Worm (Caenorhabditis elegans) whole organism, young adult: ENCODE data around the gene F45H10.2.

Experiments
- B0019.2 ChIP-seq: fragments of 200-800 bp; sonication (Bioruptor generic); conservative IDR thresholded peaks from 2 replicates; pipeline ENCODE4 v1.3.6; 2022; ENCODE audit warnings: missing genetic modification reagents, missing genetic modification characterization, missing compliant biosample characterization
- C06A6.2 ChIP-seq: fragments of 200-800 bp; sonication (Bioruptor generic); conservative IDR thresholded peaks from 2 replicates; pipeline ENCODE4 v1.3.6; 2022; ENCODE audit warnings: missing genetic modification characterization, missing compliant biosample characterization
- F52B5.7 ChIP-seq: sonication (generic microtip); optimal IDR thresholded peaks from 2 replicates; lab custom pipeline; 2016; ENCODE audit warnings: mild to moderate bottlenecking, missing genetic modification characterization, missing compliant biosample characterization
- F55B11.4 ChIP-seq: sonication (generic microtip); optimal IDR thresholded peaks from 2 replicates; lab custom pipeline; 2016; ENCODE audit warnings: missing compliant biosample characterization, missing genetic modification characterization, borderline replicate concordance; ENCODE audit not compliant: insufficient read depth
- F57A8.1 ChIP-seq: fragments of 200-800 bp; sonication (Bioruptor generic); optimal IDR thresholded peaks from 2 replicates; lab custom pipeline; 2018; ENCODE audit warnings: mild to moderate bottlenecking, missing genetic modification characterization, moderate library complexity, missing compliant biosample characterization
- F57C9.4 ChIP-seq: sonication (generic microtip); optimal IDR thresholded peaks from 2 replicates; lab custom pipeline; 2017; ENCODE audit warnings: mild to moderate bottlenecking, missing genetic modification characterization, missing compliant biosample characterization
- K11D2.4 ChIP-seq: fragments of 200-800 bp; sonication (Bioruptor generic); IDR thresholded peaks from 2 replicates; pipeline ENCODE4 v1.3.6; 2022; ENCODE audit warnings: missing genetic modification reagents, missing genetic modification characterization, missing compliant biosample characterization
- K12H6.12 ChIP-seq: fragments of 200-800 bp; sonication (Bioruptor generic); optimal IDR thresholded peaks from 2 replicates; lab custom pipeline; 2018; ENCODE audit warnings: mild to moderate bottlenecking, missing genetic modification characterization, missing compliant biosample characterization
- T26A5.8 ChIP-seq: sonication (generic microtip); optimal IDR thresholded peaks from 2 replicates; lab custom pipeline; 2016; ENCODE audit warnings: missing genetic modification characterization, missing compliant biosample characterization
- Y67H2A.10 ChIP-seq: fragments of 200-800 bp; sonication (Bioruptor generic); conservative IDR thresholded peaks from 2 replicates; pipeline ENCODE4 v1.3.6; 2022; ENCODE audit warnings: missing genetic modification reagents, missing genetic modification characterization, missing compliant biosample characterization
- ZK185.1 ChIP-seq: sonication (generic microtip); optimal IDR thresholded peaks from 2 replicates; lab custom pipeline; 2016; ENCODE audit warnings: mild to moderate bottlenecking, missing genetic modification characterization, missing compliant biosample characterization; ENCODE audit not compliant: poor library complexity, severe bottlenecking
- aptf-3 ChIP-seq: fragments of 200-800 bp; sonication (Bioruptor generic); IDR thresholded peaks from 2 replicates; pipeline ENCODE4 v1.3.6; 2022; ENCODE audit warnings: missing genetic modification characterization, missing compliant biosample characterization
- athp-1 ChIP-seq: sonication (generic microtip); optimal IDR thresholded peaks from 2 replicates; lab custom pipeline; 2017; ENCODE audit warnings: mild to moderate bottlenecking, missing genetic modification characterization, missing compliant biosample characterization
- bed-2 ChIP-seq: fragments of 200-800 bp; sonication (Bioruptor generic); IDR thresholded peaks from 2 replicates; pipeline ENCODE4 v1.3.6; 2022; ENCODE audit warnings: missing genetic modification reagents, missing genetic modification characterization, missing compliant biosample characterization
- ceh-27 ChIP-seq: fragments of 200-800 bp; sonication (Bioruptor generic); optimal IDR thresholded peaks from 2 replicates; lab custom pipeline; 2018; ENCODE audit warnings: mild to moderate bottlenecking, missing genetic modification characterization, moderate library complexity, missing compliant biosample characterization
- ceh-40 ChIP-seq: fragments of 200-800 bp; sonication (Bioruptor generic); IDR thresholded peaks from 2 replicates; pipeline ENCODE4 v1.3.6; 2022; ENCODE audit warnings: missing genetic modification characterization, missing compliant biosample characterization
- ceh-91 ChIP-seq: fragments of 200-800 bp; sonication (Bioruptor generic); IDR thresholded peaks from 2 replicates; pipeline ENCODE4 v1.3.6; 2022; ENCODE audit warnings: missing genetic modification reagents, missing genetic modification characterization, missing compliant biosample characterization
- chd-7 ChIP-seq: sonication (generic microtip); optimal IDR thresholded peaks from 2 replicates; lab custom pipeline; 2016; ENCODE audit warnings: mild to moderate bottlenecking, missing genetic modification characterization, moderate library complexity, missing compliant biosample characterization
- die-1 ChIP-seq: sonication (generic microtip); optimal IDR thresholded peaks from 2 replicates; lab custom pipeline; 2016; ENCODE audit warnings: missing genotype, mild to moderate bottlenecking, missing genetic modification characterization, missing compliant biosample characterization
- dox-1 ChIP-seq: fragments of 200-800 bp; sonication (Bioruptor generic); IDR thresholded peaks from 2 replicates; pipeline ENCODE4 v1.3.6; 2022; ENCODE audit warnings: missing genetic modification reagents, missing genetic modification characterization, missing compliant biosample characterization
- egl-18 ChIP-seq: fragments of 200-800 bp; sonication (Bioruptor generic); IDR thresholded peaks from 2 replicates; pipeline ENCODE4 v1.3.6; 2022; ENCODE audit warnings: missing genetic modification reagents, missing genetic modification characterization, missing compliant biosample characterization
- egrh-3 ChIP-seq: fragments of 200-800 bp; sonication (Bioruptor generic); IDR thresholded peaks from 2 replicates; pipeline ENCODE4 v1.3.6; 2022; ENCODE audit warnings: missing genetic modification reagents, missing genetic modification characterization, missing compliant biosample characterization
- ekl-4 ChIP-seq: fragments of 200-800 bp; sonication (Bioruptor generic); IDR thresholded peaks from 2 replicates; pipeline ENCODE4 v1.3.6; 2022; ENCODE audit warnings: missing genetic modification reagents, missing genetic modification characterization, missing compliant biosample characterization
- ets-4 ChIP-seq: fragments of 200-800 bp; sonication (Bioruptor generic); optimal IDR thresholded peaks from 2 replicates; lab custom pipeline; 2018; ENCODE audit warnings: mild to moderate bottlenecking, missing genetic modification characterization, missing compliant biosample characterization
- gei-17 ChIP-seq: fragments of 200-800 bp; sonication (Bioruptor generic); optimal IDR thresholded peaks from 2 replicates; lab custom pipeline; 2018; ENCODE audit warnings: mild to moderate bottlenecking, missing genetic modification characterization, missing compliant biosample characterization
- hmg-1.2 ChIP-seq: fragments of 200-800 bp; sonication (Bioruptor generic); IDR thresholded peaks from 2 replicates; pipeline ENCODE4 v1.3.6; 2022; ENCODE audit warnings: missing genetic modification reagents, missing genetic modification characterization, missing compliant biosample characterization
- hmg-20 ChIP-seq: fragments of 200-800 bp; sonication (Bioruptor generic); IDR thresholded peaks from 2 replicates; pipeline ENCODE4 v1.3.6; 2022; ENCODE audit warnings: missing genetic modification reagents, missing genetic modification characterization, missing compliant biosample characterization
- hrde-1 ChIP-seq: sonication (generic microtip); optimal IDR thresholded peaks from 2 replicates; lab custom pipeline; 2016; ENCODE audit warnings: missing genetic modification characterization, mild to moderate bottlenecking, missing compliant biosample characterization, moderate library complexity, missing genotype, missing genetic modification reagents, borderline replicate concordance
- hsf-1 ChIP-seq: fragments of 200-800 bp; sonication (Bioruptor generic); IDR thresholded peaks from 2 replicates; pipeline ENCODE4 v1.3.6; 2022; ENCODE audit warnings: missing genetic modification reagents, missing genetic modification characterization, missing compliant biosample characterization
- let-526 ChIP-seq: fragments of 200-800 bp; sonication (Bioruptor generic); IDR thresholded peaks from 2 replicates; pipeline ENCODE4 v1.3.6; 2022; ENCODE audit warnings: missing genetic modification reagents, missing genetic modification characterization, missing compliant biosample characterization
- lin-54 ChIP-seq: fragments of 200-800 bp; sonication (Bioruptor generic); optimal IDR thresholded peaks from 2 replicates; lab custom pipeline; 2018; ENCODE audit warnings: mild to moderate bottlenecking, missing genetic modification characterization, missing compliant biosample characterization
- lir-1 ChIP-seq: fragments of 200-800 bp; sonication (Bioruptor generic); conservative IDR thresholded peaks from 2 replicates; pipeline ENCODE4 v1.3.6; 2022; ENCODE audit warnings: missing genetic modification reagents, missing genetic modification characterization, missing compliant biosample characterization
- mel-28 ChIP-seq: sonication (generic microtip); optimal IDR thresholded peaks from 2 replicates; lab custom pipeline; 2016; ENCODE audit warnings: borderline replicate concordance, mild to moderate bottlenecking, missing genetic modification characterization, missing compliant biosample characterization
- nfya-2 ChIP-seq: fragments of 200-800 bp; sonication (Bioruptor generic); IDR thresholded peaks from 2 replicates; pipeline ENCODE4 v1.3.6; 2022; ENCODE audit warnings: missing genetic modification reagents, missing genetic modification characterization, missing compliant biosample characterization
- nfyb-1 ChIP-seq: fragments of 200-800 bp; sonication (Bioruptor generic); IDR thresholded peaks from 2 replicates; pipeline ENCODE4 v1.3.6; 2022; ENCODE audit warnings: missing genetic modification reagents, missing genetic modification characterization, missing compliant biosample characterization
- nhr-179 ChIP-seq: sonication (generic microtip); optimal IDR thresholded peaks from 2 replicates; lab custom pipeline; 2016; ENCODE audit warnings: mild to moderate bottlenecking, missing genetic modification characterization, missing compliant biosample characterization
- nhr-90 ChIP-seq: sonication (generic microtip); optimal IDR thresholded peaks from 2 replicates; lab custom pipeline; 2016; ENCODE audit warnings: missing genotype, mild to moderate bottlenecking, missing genetic modification characterization, missing compliant biosample characterization
- rcor-1 ChIP-seq: fragments of 200-800 bp; sonication (Bioruptor generic); IDR thresholded peaks from 2 replicates; pipeline ENCODE4 v1.3.6; 2022; ENCODE audit warnings: missing genetic modification reagents, missing genetic modification characterization, missing compliant biosample characterization
- rec-8 ChIP-seq, 2 experiments: sonication (generic microtip); optimal IDR thresholded peaks; 2 replicates each; lab custom pipeline; 2016; ENCODE audit warnings: mild to moderate bottlenecking in 2 of 2, missing genetic modification characterization in 2 of 2, missing genetic modification reagents in 2 of 2, missing genotype in 2 of 2, missing biosample characterization in 1 of 2, missing compliant biosample characterization in 1 of 2, moderate library complexity in 1 of 2
- sdz-38 ChIP-seq: sonication (generic microtip); optimal IDR thresholded peaks from 2 replicates; lab custom pipeline; 2016; ENCODE audit warnings: missing genotype, missing genetic modification characterization, missing compliant biosample characterization
- snpc-1.1 ChIP-seq: sonication (generic microtip); optimal IDR thresholded peaks from 2 replicates; lab custom pipeline; 2017; ENCODE audit warnings: missing genetic modification characterization, mild to moderate bottlenecking, missing compliant biosample characterization, antibody characterized with exemption, moderate library complexity, missing genotype, missing genetic modification reagents; ENCODE audit not compliant: insufficient read depth
- snpc-1.3 ChIP-seq: sonication (generic microtip); optimal IDR thresholded peaks from 2 replicates; lab custom pipeline; 2017; ENCODE audit warnings: missing genetic modification characterization, mild to moderate bottlenecking, missing compliant biosample characterization, antibody characterized with exemption, moderate library complexity, missing genotype, missing genetic modification reagents; ENCODE audit not compliant: insufficient read depth
- snpc-4 ChIP-seq, 5 experiments: fragments of 150-350 bp in 1 of 5; sonication (generic microtip) in 4 of 5; optimal IDR thresholded peaks; 2 replicates each; lab custom pipeline; 2014 to 2018; ENCODE audit warnings: missing genetic modification characterization in 5 of 5, missing biosample characterization in 3 of 5, antibody characterized with exemption in 2 of 5, mild to moderate bottlenecking in 2 of 5, missing compliant biosample characterization in 2 of 5, missing genotype in 2 of 5, moderate library complexity in 2 of 5, missing genetic modification reagents in 1 of 5
- somi-1 ChIP-seq: fragments of 200-800 bp; sonication (Bioruptor generic); optimal IDR thresholded peaks from 2 replicates; lab custom pipeline; 2018; ENCODE audit warnings: mild to moderate bottlenecking, missing genetic modification characterization, missing compliant biosample characterization
- sptf-2 ChIP-seq: fragments of 200-800 bp; sonication (Bioruptor generic); optimal IDR thresholded peaks from 2 replicates; lab custom pipeline; 2018; ENCODE audit warnings: mild to moderate bottlenecking, missing genetic modification characterization, missing compliant biosample characterization
- unc-130 ChIP-seq: sonication (generic microtip); optimal IDR thresholded peaks from 2 replicates; lab custom pipeline; 2016; ENCODE audit warnings: missing genetic modification reagents, missing genetic modification characterization, missing compliant biosample characterization
- zfh-2 ChIP-seq: fragments of 200-800 bp; sonication (Bioruptor generic); conservative IDR thresholded peaks from 2 replicates; pipeline ENCODE4 v1.3.6; 2022; ENCODE audit warnings: missing genetic modification reagents, missing genetic modification characterization, missing compliant biosample characterization

The F45H10.2 gene

ce11 chrII:13521977-13522404 is 29.1 kb upstream of the F45H10.2 start (continued):
- TF ChIP-seq nfya-2 (GFP tag; lab: Robert Waterston, UW) (peak; percentile 88; the same call in 1 of the 2 replicates), Y67H2A.10 (GFP tag; lab: Robert Waterston, UW) (no peak), ceh-91 (GFP tag; lab: Robert Waterston, UW) (no peak), egrh-3 (GFP tag; lab: Robert Waterston, UW) (no peak; the same call in none of the 2 replicates), hsf-1 (GFP tag; lab: Robert Waterston, UW) (peak; percentile 68), lin-54 (GFP tag; lab: Kevin White, UChicago) (peak; percentile 56), hmg-1.2 (peak; percentile 93), B0019.2 (0 out of 2 replicates have a peak, but pooled peaks have one; percentile 50), chd-7 (no peak), hmg-20 (GFP tag; lab: Robert Waterston, UW) (0 out of 2 replicates have a peak, but pooled peaks have one; percentile 41), snpc-1.1 (peak; percentile 98), rcor-1 (GFP tag; lab: Robert Waterston, UW) (peak; percentile 78), F52B5.7 (tag; lab: Kevin White, UChicago) (no peak), mel-28 (tag; lab: Kevin White, UChicago) (no peak), die-1 (peak; percentile 18), athp-1 (tag; lab: Kevin White, UChicago) (no peak), F57A8.1 (GFP tag; lab: Kevin White, UChicago) (no peak), T26A5.8 (no peak), gei-17 (no peak), ekl-4 (GFP tag; lab: Robert Waterston, UW) (peak; percentile 87), K12H6.12 (tag; lab: Kevin White, UChicago) (no peak), bed-2 (no peak), ets-4 (no peak), unc-130 (GFP tag; lab: Kevin White, UChicago) (peak; percentile 67), snpc-4 (GFP tag; optimal IDR thresholded peaks at IDR 0.05; lab: Kevin White, UChicago) (peak; percentile 97), snpc-4 (tag; optimal IDR thresholded peaks at IDR 0.05; lab: Kevin White, UChicago) (peak; percentile 94 to 98 (median 96)), egl-18 (no peak), rec-8 (tag; optimal IDR thresholded peaks at IDR 0.05; lab: Kevin White, UChicago) (peak in 1 of 2 experiments; percentile 51), nhr-90 (tag; lab: Kevin White, UChicago) (no peak), nhr-179 (tag; lab: Kevin White, UChicago) (no peak), dox-1 (peak; percentile 68), aptf-3 (GFP tag; lab: Robert Waterston, UW) (no peak), F57C9.4 (tag; lab: Kevin White, UChicago) (no peak), C06A6.2 (no peak), K11D2.4 (GFP tag; lab: Robert Waterston, UW) (no peak), lir-1 (GFP tag; lab: Robert Waterston, UW) (no peak), sdz-38 (tag; lab: Kevin White, UChicago) (no peak), somi-1 (GFP tag; lab: Kevin White, UChicago) (no peak), hrde-1 (tag; lab: Kevin White, UChicago) (peak; percentile 92), let-526 (GFP tag; lab: Robert Waterston, UW) (0 out of 2 replicates have a peak, but pooled peaks have one; percentile 42), nfyb-1 (GFP tag; lab: Robert Waterston, UW) (no peak; the same call in 1 of the 2 replicates), sptf-2 (GFP tag; lab: Kevin White, UChicago) (no peak), F55B11.4 (tag; lab: Kevin White, UChicago) (no peak), ZK185.1 (tag; lab: Kevin White, UChicago) (no peak), ceh-40 (GFP tag; lab: Robert Waterston, UW) (no peak), snpc-1.3 (peak; percentile 74), ceh-27 (GFP tag; lab: Kevin White, UChicago) (peak; percentile 26), zfh-2 (0 out of 2 replicates have a peak, but pooled peaks have one; percentile 12)
